Worm (Caenorhabditis elegans) whole organism, L1 larva: ENCODE results near the gene F31F7.1.

Experiments used
- C34B4.2 ChIP-seq: sonication (generic microtip); optimal IDR thresholded peaks from 2 replicates; lab custom pipeline; 2017; ENCODE audit warnings: mild to moderate bottlenecking, missing genetic modification characterization, missing compliant biosample characterization
- F16B12.6 ChIP-seq: fragments of 150-350 bp; optimal IDR thresholded peaks from 2 replicates; lab custom pipeline; 2014; ENCODE audit warnings: missing biosample characterization, missing genetic modification characterization
- ama-1 ChIP-seq: fragments of 150-350 bp; optimal IDR thresholded peaks from 2 replicates; lab custom pipeline; 2014
- blmp-1 ChIP-seq: fragments of 150-350 bp; optimal IDR thresholded peaks from 2 replicates; lab custom pipeline; 2014; ENCODE audit warnings: missing biosample characterization, missing genetic modification characterization
- ceh-82 ChIP-seq, 3 experiments: fragments of 150-350 bp in 1 of 3; sonication (generic microtip) in 2 of 3; optimal IDR thresholded peaks; 2 replicates each; lab custom pipeline; 2014 to 2017; ENCODE audit warnings: missing biosample characterization in 3 of 3, missing genetic modification characterization in 3 of 3
- ceh-88 ChIP-seq: fragments of 200-800 bp; sonication (Bioruptor generic); IDR thresholded peaks from 2 replicates; pipeline ENCODE4 v1.3.6; 2022; ENCODE audit warnings: missing genetic modification characterization, missing compliant biosample characterization
- dsc-1 ChIP-seq: sonication (generic microtip); optimal IDR thresholded peaks from 2 replicates; lab custom pipeline; 2016; ENCODE audit warnings: mild to moderate bottlenecking, missing genetic modification characterization, missing compliant biosample characterization
- efl-1 ChIP-seq, 4 experiments: fragments of 150-350 bp; optimal IDR thresholded peaks in 3 of 4; peaks in 1 of 4; 1 replicate in 1 of 4; 2 replicates in 3 of 4; lab custom pipeline; 2014; ENCODE audit warnings: missing biosample characterization in 2 of 4, missing genetic modification characterization in 2 of 4, missing genetic modification reagents in 2 of 4
- efl-3 ChIP-seq: fragments of 200-800 bp; sonication (Bioruptor generic); optimal IDR thresholded peaks from 2 replicates; lab custom pipeline; 2018; ENCODE audit warnings: mild to moderate bottlenecking, missing genetic modification characterization, missing compliant biosample characterization
- egl-13 ChIP-seq: sonication (generic microtip); optimal IDR thresholded peaks from 2 replicates; lab custom pipeline; 2016; ENCODE audit warnings: missing genotype, missing genetic modification reagents, missing genetic modification characterization, missing compliant biosample characterization
- elt-2 ChIP-seq: sonication (generic microtip); optimal IDR thresholded peaks from 2 replicates; lab custom pipeline; 2016; ENCODE audit warnings: missing genetic modification characterization, mild to moderate bottlenecking, inconsistent platforms, missing compliant biosample characterization, missing genetic modification reagents
- elt-3 ChIP-seq, 6 experiments: fragments of 150-350 bp in 1 of 6; sonication (generic microtip); optimal IDR thresholded peaks; 2 replicates each; lab custom pipeline; 2017 to 2018; ENCODE audit warnings: missing biosample characterization in 6 of 6, missing genetic modification characterization in 6 of 6, inconsistent platforms in 1 of 6
- ets-5 ChIP-seq: fragments of 200-800 bp; sonication (Bioruptor generic); IDR thresholded peaks from 2 replicates; pipeline ENCODE4 v1.3.6; 2022; ENCODE audit warnings: missing genetic modification characterization, missing compliant biosample characterization
- fkh-4 ChIP-seq: sonication (generic microtip); optimal IDR thresholded peaks from 2 replicates; lab custom pipeline; 2016; ENCODE audit warnings: missing compliant biosample characterization, missing genetic modification characterization, borderline replicate concordance
- hlh-4 ChIP-seq: sonication (generic microtip); optimal IDR thresholded peaks from 2 replicates; lab custom pipeline; 2016; ENCODE audit warnings: mild to moderate bottlenecking, missing genetic modification characterization, missing compliant biosample characterization
- irx-1 ChIP-seq: sonication (generic microtip); optimal IDR thresholded peaks from 2 replicates; lab custom pipeline; 2016; ENCODE audit warnings: missing genetic modification characterization, missing compliant biosample characterization
- isw-1 ChIP-seq: fragments of 200-800 bp; sonication (Bioruptor generic); IDR thresholded peaks from 2 replicates; pipeline ENCODE4 v1.3.6; 2022; ENCODE audit warnings: missing genetic modification characterization, missing compliant biosample characterization
- jun-1 ChIP-seq: fragments of 150-350 bp; optimal IDR thresholded peaks from 2 replicates; lab custom pipeline; 2014; ENCODE audit warnings: missing biosample characterization, missing genetic modification reagents, missing genetic modification characterization
- lin-13 ChIP-seq: fragments of 150-350 bp; optimal IDR thresholded peaks from 2 replicates; lab custom pipeline; 2014; ENCODE audit warnings: missing biosample characterization, missing genetic modification reagents, missing genetic modification characterization
- lin-14 ChIP-seq: fragments of 200-800 bp; sonication (Bioruptor generic); optimal IDR thresholded peaks from 2 replicates; lab custom pipeline; 2018; ENCODE audit warnings: mild to moderate bottlenecking, missing genetic modification characterization, moderate library complexity, missing compliant biosample characterization
- lin-15B ChIP-seq: fragments of 150-350 bp; sonication (generic microtip); optimal IDR thresholded peaks from 3 replicates; lab custom pipeline; 2014; ENCODE audit warnings: missing biosample characterization, missing genetic modification characterization
- lin-39 ChIP-seq: fragments of 150-350 bp; optimal IDR thresholded peaks from 2 replicates; lab custom pipeline; 2014; ENCODE audit warnings: missing biosample characterization, missing genetic modification reagents, missing genetic modification characterization
- lir-3 ChIP-seq: sonication (generic microtip); optimal IDR thresholded peaks from 2 replicates; lab custom pipeline; 2016; ENCODE audit warnings: mild to moderate bottlenecking, missing genetic modification characterization, moderate library complexity, missing compliant biosample characterization; ENCODE audit not compliant: poor library complexity
- lsy-2 ChIP-seq, 2 experiments: fragments of 150-350 bp; optimal IDR thresholded peaks; 2 replicates each; lab custom pipeline; 2014; ENCODE audit warnings: missing biosample characterization in 2 of 2, missing genetic modification characterization in 2 of 2
- mab-9 ChIP-seq: fragments of 200-800 bp; sonication (Bioruptor generic); IDR thresholded peaks from 2 replicates; pipeline ENCODE4 v1.3.6; 2022; ENCODE audit warnings: missing genetic modification reagents, missing genetic modification characterization, missing compliant biosample characterization
- mdl-1 ChIP-seq, 2 experiments: fragments of 150-350 bp; optimal IDR thresholded peaks; 2 replicates each; lab custom pipeline; 2014 to 2017; ENCODE audit warnings: missing biosample characterization in 2 of 2, missing genetic modification characterization in 2 of 2, inconsistent platforms in 1 of 2
- mef-2 ChIP-seq: fragments of 150-350 bp; optimal IDR thresholded peaks from 2 replicates; lab custom pipeline; 2014; ENCODE audit warnings: missing biosample characterization, missing genetic modification characterization
- nhr-19 ChIP-seq: fragments of 200-800 bp; sonication (Bioruptor generic); conservative IDR thresholded peaks from 2 replicates; pipeline ENCODE4 v1.3.6; 2022; ENCODE audit warnings: missing genetic modification characterization, missing compliant biosample characterization
- nhr-71 ChIP-seq: sonication (generic microtip); optimal IDR thresholded peaks from 2 replicates; lab custom pipeline; 2016; ENCODE audit warnings: mild to moderate bottlenecking, missing genetic modification characterization, moderate library complexity, missing compliant biosample characterization
- nhr-76 ChIP-seq: sonication (generic microtip); optimal IDR thresholded peaks from 2 replicates; lab custom pipeline; 2017; ENCODE audit warnings: missing biosample characterization, missing genetic modification characterization
- nhr-84 ChIP-seq: sonication (generic microtip); optimal IDR thresholded peaks from 2 replicates; lab custom pipeline; 2017; ENCODE audit warnings: missing biosample characterization, missing genetic modification characterization
- nhr-85 ChIP-seq: sonication (generic microtip); peaks from one replicate; lab custom pipeline; 2016; ENCODE audit warnings: missing genetic modification characterization, inconsistent platforms, missing compliant biosample characterization
- pag-3 ChIP-seq: sonication (generic microtip); optimal IDR thresholded peaks from 2 replicates; lab custom pipeline; 2017; ENCODE audit warnings: missing genetic modification characterization, mild to moderate bottlenecking, missing compliant biosample characterization, antibody characterized with exemption, borderline replicate concordance; ENCODE audit not compliant: insufficient read depth
- pax-3 ChIP-seq: fragments of 200-800 bp; sonication (Bioruptor generic); optimal IDR thresholded peaks from 2 replicates; lab custom pipeline; 2018; ENCODE audit warnings: mild to moderate bottlenecking, missing genetic modification characterization, moderate library complexity, missing compliant biosample characterization
- rnt-1 ChIP-seq: sonication (generic microtip); optimal IDR thresholded peaks from 2 replicates; lab custom pipeline; 2016; ENCODE audit warnings: mild to moderate bottlenecking, missing genetic modification characterization, moderate library complexity, missing compliant biosample characterization
- snpc-4 ChIP-seq: fragments of 150-350 bp; optimal IDR thresholded peaks from 2 replicates; lab custom pipeline; 2014; ENCODE audit warnings: missing biosample characterization, missing genetic modification characterization
- sptf-1 ChIP-seq: fragments of 150-350 bp; optimal IDR thresholded peaks from 2 replicates; lab custom pipeline; 2014; ENCODE audit warnings: missing biosample characterization, missing genetic modification characterization
- sup-37 ChIP-seq: fragments of 200-800 bp; sonication (Bioruptor generic); optimal IDR thresholded peaks from 2 replicates; lab custom pipeline; 2018; ENCODE audit warnings: mild to moderate bottlenecking, missing genetic modification characterization, missing compliant biosample characterization
- swsn-7 ChIP-seq: sonication (generic microtip); optimal IDR thresholded peaks from 2 replicates; lab custom pipeline; 2016; ENCODE audit warnings: missing genetic modification characterization, missing compliant biosample characterization
- unc-30 ChIP-seq: sonication (generic microtip); optimal IDR thresholded peaks from 2 replicates; lab custom pipeline; 2017; ENCODE audit warnings: missing biosample characterization, missing genetic modification characterization
- unc-98 ChIP-seq: fragments of 200-800 bp; sonication (Bioruptor generic); IDR thresholded peaks from 2 replicates; pipeline ENCODE4 v1.3.6; 2022; ENCODE audit warnings: missing genetic modification characterization, missing compliant biosample characterization
- zag-1 ChIP-seq: fragments of 150-350 bp; optimal IDR thresholded peaks from 2 replicates; lab custom pipeline; 2014; ENCODE audit warnings: missing biosample characterization, missing genetic modification characterization
- zip-4 ChIP-seq: fragments of 200-800 bp; sonication (Bioruptor generic); optimal IDR thresholded peaks from 2 replicates; lab custom pipeline; 2018; ENCODE audit warnings: mild to moderate bottlenecking, missing genetic modification characterization, moderate library complexity, missing compliant biosample characterization
- ztf-4 ChIP-seq: fragments of 150-350 bp; optimal IDR thresholded peaks from 2 replicates; lab custom pipeline; 2014; ENCODE audit warnings: missing biosample characterization, missing genetic modification characterization

Gene F31F7.1

DNA sequence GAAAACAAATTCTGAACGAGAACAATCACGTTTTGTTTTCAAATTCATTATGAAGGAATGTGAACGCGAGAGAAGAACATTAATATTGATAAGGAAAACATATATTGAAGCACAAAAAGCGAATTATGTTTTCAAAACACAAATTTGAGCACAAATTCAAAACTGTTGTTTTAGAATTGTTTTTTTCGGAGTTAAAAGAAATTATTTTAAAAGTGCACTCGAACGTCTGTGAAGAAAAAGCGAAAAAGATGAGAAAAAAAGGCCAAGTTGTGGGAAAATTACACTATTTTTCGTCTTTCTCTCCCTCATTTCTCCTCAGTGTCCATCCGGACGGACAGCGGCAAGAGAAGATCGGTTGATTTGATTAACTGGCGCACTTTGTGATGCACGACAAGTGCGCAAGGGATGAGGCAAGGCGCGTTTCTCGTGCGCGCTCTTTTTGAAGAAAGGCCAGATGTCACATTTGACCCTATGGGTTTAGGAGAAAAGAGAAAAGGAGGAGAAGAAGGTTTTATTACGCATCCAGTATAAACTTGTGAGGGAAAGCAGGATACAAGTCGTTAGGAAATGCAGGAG is 8.9 kb upstream of the F31F7.1 start, which contains the start of gene mrck-1 (continued):
- TF ChIP-seq irx-1 (tag; lab: Kevin White, UChicago) = peak; percentile 89
- TF ChIP-seq ceh-82 (tag; optimal IDR thresholded peaks at IDR 0.05; lab: Kevin White, UChicago) = peak; percentile 92 to 97 (median 93)
- TF ChIP-seq isw-1 (GFP tag; lab: Robert Waterston, UW) = peak; percentile 78
- TF ChIP-seq lsy-2 (tag; optimal IDR thresholded peaks at IDR 0.05; lab: Kevin White, UChicago) = peak; percentile 92 to 94
- peak; percentile 96 for TF ChIP-seq rnt-1
- no peak for TF ChIP-seq sptf-1 (tag; lab: Kevin White, UChicago)
- TF ChIP-seq pax-3 = peak; percentile 25
- TF ChIP-seq ceh-88 = peak; percentile 74
- TF ChIP-seq dsc-1 (tag; lab: Kevin White, UChicago) = peak; percentile 99
- TF ChIP-seq zag-1 = peak; percentile 90
- TF ChIP-seq ets-5 (GFP tag; lab: Robert Waterston, UW) = no peak
- TF ChIP-seq lin-14 (GFP tag; lab: Kevin White, UChicago) = peak; percentile 99
- peak; percentile 88 for TF ChIP-seq lin-39 (tag; lab: Kevin White, UChicago)
- TF ChIP-seq nhr-71 = peak; percentile 97
- peak; percentile 64 for TF ChIP-seq sup-37
- peak; percentile 81 for TF ChIP-seq jun-1
- no peak for TF ChIP-seq efl-3 (GFP tag; lab: Kevin White, UChicago)
- TF ChIP-seq unc-30 (tag; lab: Kevin White, UChicago) = no peak
- TF ChIP-seq lin-13 (GFP tag; lab: Kevin White, UChicago) = peak; percentile 94
- TF ChIP-seq egl-13 (tag; lab: Kevin White, UChicago) = peak; percentile 85
- no peak for TF ChIP-seq hlh-4 (tag; lab: Kevin White, UChicago)
- peak; percentile 81 for TF ChIP-seq snpc-4
- TF ChIP-seq mef-2 (tag; lab: Kevin White, UChicago) = peak; percentile 73
- TF ChIP-seq fkh-4 = peak; percentile 87
- TF ChIP-seq mdl-1 (tag; optimal IDR thresholded peaks at IDR 0.05; lab: Kevin White, UChicago) = peak; percentile 12 to 87
- TF ChIP-seq elt-2 (tag; lab: Kevin White, UChicago) = peak; percentile 21
- no peak for TF ChIP-seq unc-98
- TF ChIP-seq nhr-85 (tag; lab: Kevin White, UChicago) = peak; percentile 95
- peak; percentile 90 for TF ChIP-seq ztf-4
- TF ChIP-seq blmp-1 (tag; lab: Kevin White, UChicago) = peak; percentile 96
- TF ChIP-seq nhr-19 (GFP tag; lab: Robert Waterston, UW) = peak; percentile 92
- peak; percentile 64 for TF ChIP-seq lir-3 (tag; lab: Kevin White, UChicago)
- peak; percentile 5 for TF ChIP-seq nhr-76
- TF ChIP-seq efl-1 (optimal IDR thresholded peaks at IDR 0.05; lab: Kevin White, UChicago) = peak; percentile 87 to 88
- peak; percentile 78 to 98 for TF ChIP-seq efl-1 (GFP tag; optimal IDR thresholded peaks at IDR 0.05 in 1 of 2; lab: Kevin White, UChicago)
- TF ChIP-seq lin-15B = peak; percentile 69
- peak; percentile 97 for TF ChIP-seq swsn-7 (tag; lab: Kevin White, UChicago)
- peak; percentile 75 for TF ChIP-seq mab-9 (GFP tag; lab: Robert Waterston, UW)
- peak; percentile 76 for TF ChIP-seq ama-1 (lab: Kevin White, UChicago)
- peak; percentile 73 for TF ChIP-seq zip-4 (GFP tag; lab: Kevin White, UChicago)
- peak; percentile 56 for TF ChIP-seq F16B12.6 (tag; lab: Kevin White, UChicago)
- no peak for TF ChIP-seq pag-3 (tag; lab: Kevin White, UChicago)
- no peak for TF ChIP-seq nhr-84 (tag; lab: Kevin White, UChicago)
- TF ChIP-seq C34B4.2 (tag; lab: Kevin White, UChicago) = no peak
- TF ChIP-seq elt-3 (tag; optimal IDR thresholded peaks at IDR 0.05; lab: Kevin White, UChicago) = peak; percentile 24 to 95 (median 68)
